Worm (Caenorhabditis elegans) whole organism, mixed stage, embryonic: ENCODE measurements around the gene cyp-32B1.

ENCODE experiments used
- drap-1 ChIP-seq: fragments of 200-800 bp; sonication (Bioruptor generic); optimal IDR thresholded peaks from 3 replicates; lab custom pipeline; 2018; ENCODE audit warnings: mild to moderate bottlenecking, missing genetic modification characterization, missing compliant biosample characterization
- nhr-12 ChIP-seq: fragments of 150-350 bp; optimal IDR thresholded peaks from 2 replicates; lab custom pipeline; 2014; ENCODE audit warnings: missing biosample characterization, missing genetic modification characterization

- TF ChIP-seq nhr-12 (no peak), drap-1 (GFP tag; lab: Kevin White, UChicago) (no peak)
Measured at ce11 chrV:2228781-2229180, 27.6 kb upstream of the cyp-32B1 start, which contains the start of gene nhr-126.
